Worm (Caenorhabditis elegans) whole organism, mixed stage, embryonic: ENCODE results near the gene pas-2.

Source experiments
- M03D4.4 ChIP-seq: sonication (generic microtip); optimal IDR thresholded peaks from 2 replicates; lab custom pipeline; 2017; ENCODE audit warnings: mild to moderate bottlenecking, missing genetic modification characterization, missing compliant biosample characterization
- blmp-1 ChIP-seq: fragments of 150-350 bp; optimal IDR thresholded peaks from 2 replicates; lab custom pipeline; 2014; ENCODE audit warnings: missing biosample characterization, missing genetic modification characterization
- elt-3 ChIP-seq: fragments of 150-350 bp; optimal IDR thresholded peaks from 2 replicates; lab custom pipeline; 2014; ENCODE audit warnings: missing biosample characterization, missing genetic modification characterization
- ham-2 ChIP-seq: fragments of 200-800 bp; sonication (Bioruptor generic); optimal IDR thresholded peaks from 2 replicates; lab custom pipeline; 2018; ENCODE audit warnings: mild to moderate bottlenecking, missing genetic modification characterization, missing compliant biosample characterization
- nhr-12 ChIP-seq: fragments of 150-350 bp; optimal IDR thresholded peaks from 2 replicates; lab custom pipeline; 2014; ENCODE audit warnings: missing biosample characterization, missing genetic modification characterization
- nhr-28 ChIP-seq: fragments of 150-350 bp; optimal IDR thresholded peaks from 2 replicates; lab custom pipeline; 2014; ENCODE audit warnings: missing biosample characterization, missing genetic modification characterization
- ztf-11 ChIP-seq: fragments of 150-350 bp; optimal IDR thresholded peaks from 2 replicates; lab custom pipeline; 2014; ENCODE audit warnings: missing biosample characterization, missing genetic modification characterization

ce11 chrV:10804374-10804773, 34.2 kb downstream of the pas-2 start, which contains the start of gene secs-1:
- TF ChIP-seq nhr-28 (tag; lab: Kevin White, UChicago) (no peak), M03D4.4 (tag; lab: Kevin White, UChicago) (no peak), ztf-11 (no peak), elt-3 (tag; lab: Kevin White, UChicago) (no peak), nhr-12 (tag; lab: Kevin White, UChicago) (no peak), blmp-1 (tag; lab: Kevin White, UChicago) (no peak), ham-2 (GFP tag; lab: Kevin White, UChicago) (no peak)
